Worm (Caenorhabditis elegans) whole organism, L2 larva: Measurements from ENCODE around the gene srh-179.

Experiments used
- alr-1 ChIP-seq: fragments of 150-350 bp; optimal IDR thresholded peaks from 2 replicates; lab custom pipeline; 2014; ENCODE audit warnings: missing biosample characterization, missing genetic modification characterization
- ama-1 ChIP-seq: fragments of 150-350 bp; optimal IDR thresholded peaks from 2 replicates; lab custom pipeline; 2018; ENCODE audit warnings: inconsistent platforms
- ceh-82 ChIP-seq: fragments of 150-350 bp; optimal IDR thresholded peaks from 2 replicates; lab custom pipeline; 2014; ENCODE audit warnings: missing biosample characterization, missing genetic modification characterization
- elt-3 ChIP-seq: sonication (generic microtip); optimal IDR thresholded peaks from 2 replicates; lab custom pipeline; 2017; ENCODE audit warnings: missing biosample characterization, missing genetic modification characterization
- mdl-1 ChIP-seq, 2 experiments: fragments of 150-350 bp in 1 of 2; sonication (generic microtip) in 1 of 2; optimal IDR thresholded peaks; 2 replicates each; lab custom pipeline; 2017; ENCODE audit warnings: missing biosample characterization in 2 of 2, missing genetic modification characterization in 2 of 2
- nhr-6 ChIP-seq: fragments of 150-350 bp; optimal IDR thresholded peaks from 2 replicates; lab custom pipeline; 2014; ENCODE audit warnings: missing biosample characterization, missing genetic modification characterization
- nhr-77 ChIP-seq: fragments of 150-350 bp; optimal IDR thresholded peaks from 2 replicates; lab custom pipeline; 2014; ENCODE audit warnings: missing biosample characterization, missing genetic modification characterization
- unc-39 ChIP-seq: fragments of 150-350 bp; optimal IDR thresholded peaks from 2 replicates; lab custom pipeline; 2014; ENCODE audit warnings: missing biosample characterization, missing genetic modification characterization
- unc-62 ChIP-seq: fragments of 150-350 bp; optimal IDR thresholded peaks from 2 replicates; lab custom pipeline; 2014; ENCODE audit warnings: missing biosample characterization, missing genetic modification reagents, missing genetic modification characterization
- ztf-11 ChIP-seq: sonication (generic microtip); optimal IDR thresholded peaks from 2 replicates; lab custom pipeline; 2017; ENCODE audit warnings: missing biosample characterization, missing genetic modification characterization

DNA sequence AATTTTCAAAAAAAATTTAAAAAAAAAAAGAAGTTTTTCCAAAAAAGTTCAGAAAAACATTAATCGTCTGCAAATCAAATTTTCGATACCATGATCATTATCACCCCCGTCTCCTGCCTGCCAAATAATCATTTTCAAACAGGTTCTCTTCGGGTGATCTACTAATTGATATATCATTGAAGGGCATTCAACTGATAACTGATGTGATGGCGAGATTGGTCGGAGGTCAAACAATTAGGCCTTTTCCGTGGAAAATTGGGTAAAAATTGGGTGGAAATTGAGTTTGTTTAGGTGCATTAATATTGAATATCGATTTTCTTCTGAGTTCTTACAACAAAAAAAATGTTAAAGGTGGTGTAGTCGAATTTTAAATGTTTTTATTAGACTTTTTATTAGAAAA lies 11.0 kb downstream of the srh-179 start, which contains the start of gene Y51A2D.18:
- TF ChIP-seq nhr-6 (tag; lab: Kevin White, UChicago) (no peak), mdl-1 (tag; optimal IDR thresholded peaks at IDR 0.05; lab: Kevin White, UChicago) (no peak), alr-1 (tag; lab: Kevin White, UChicago) (no peak), unc-62 (no peak), elt-3 (tag; lab: Kevin White, UChicago) (no peak), nhr-77 (tag; lab: Kevin White, UChicago) (no peak), ama-1 (no peak), ceh-82 (tag; lab: Kevin White, UChicago) (no peak), ztf-11 (tag; lab: Kevin White, UChicago) (no peak), unc-39 (no peak)
